Worm (Caenorhabditis elegans) whole organism, L2 larva: ENCODE data around the gene ztf-1.

Experiments
- blmp-1 ChIP-seq: sonication (generic microtip); optimal IDR thresholded peaks from 2 replicates; lab custom pipeline; 2017; ENCODE audit warnings: missing genetic modification characterization, mild to moderate bottlenecking, missing compliant biosample characterization, antibody characterized with exemption, moderate library complexity; ENCODE audit not compliant: insufficient read depth
- elt-3 ChIP-seq: sonication (generic microtip); optimal IDR thresholded peaks from 2 replicates; lab custom pipeline; 2017; ENCODE audit warnings: missing biosample characterization, missing genetic modification characterization
- lsy-2 ChIP-seq, 2 experiments: fragments of 150-350 bp in 1 of 2; sonication (generic microtip) in 1 of 2; optimal IDR thresholded peaks; 2 replicates each; lab custom pipeline; 2014 to 2017; ENCODE audit warnings: missing biosample characterization in 2 of 2, missing genetic modification characterization in 2 of 2
- mab-5 ChIP-seq: fragments of 150-350 bp; optimal IDR thresholded peaks from 2 replicates; lab custom pipeline; 2014; ENCODE audit warnings: missing biosample characterization, missing genetic modification characterization
- nhr-12 ChIP-seq: fragments of 150-350 bp; optimal IDR thresholded peaks from 2 replicates; lab custom pipeline; 2014; ENCODE audit warnings: missing biosample characterization, missing genetic modification characterization
- nhr-25 ChIP-seq: fragments of 150-350 bp; sonication (generic microtip); optimal IDR thresholded peaks from 3 replicates; lab custom pipeline; 2014; ENCODE audit warnings: missing biosample characterization, missing genetic modification characterization

ce11 chrIII:8791235-8791634 is 916 bp downstream of the ztf-1 start, which contains the start of the genes zfp-1 and F54F2.14:
- TF ChIP-seq lsy-2 (tag; optimal IDR thresholded peaks at IDR 0.05; lab: Kevin White, UChicago) (no peak), nhr-25 (tag; lab: Kevin White, UChicago) (no peak), elt-3 (tag; lab: Kevin White, UChicago) (no peak), nhr-12 (tag; lab: Kevin White, UChicago) (no peak), blmp-1 (tag; lab: Kevin White, UChicago) (no peak), mab-5 (no peak)
